Fruit fly (Drosophila melanogaster) whole organism, adult: Measurements from ENCODE around the gene CG17321.

ENCODE experiments used
- CG12768 ChIP-seq: fragments of 200-800 bp; sonication (Bioruptor generic); optimal IDR thresholded peaks from 2 replicates; lab custom pipeline; 2017; ENCODE audit warnings: missing biosample characterization, missing genetic modification characterization, mild to moderate bottlenecking, moderate library complexity, missing genetic modification reagents
- CG1620 ChIP-seq: fragments of 200-800 bp; sonication (Bioruptor generic); optimal IDR thresholded peaks from 2 replicates; lab custom pipeline; 2016; ENCODE audit warnings: missing biosample characterization, missing genetic modification characterization
- CG7101 ChIP-seq: fragments of 200-800 bp; sonication (Bioruptor generic); optimal IDR thresholded peaks from 2 replicates; lab custom pipeline; 2018; ENCODE audit warnings: missing biosample characterization, mild to moderate bottlenecking, missing genetic modification characterization, moderate library complexity
- Crg-1 ChIP-seq: fragments of 200-800 bp; sonication (Bioruptor generic); optimal IDR thresholded peaks from 2 replicates; lab custom pipeline; 2016; ENCODE audit warnings: missing biosample characterization, missing genetic modification characterization
- Mnt ChIP-seq: fragments of 200-800 bp; sonication (Bioruptor generic); optimal IDR thresholded peaks from 2 replicates; lab custom pipeline; 2016; ENCODE audit warnings: missing biosample characterization, mild to moderate bottlenecking, missing genetic modification characterization
- bab1 ChIP-seq: fragments of 200-800 bp; sonication (Bioruptor generic); optimal IDR thresholded peaks from 3 replicates; lab custom pipeline; 2019; ENCODE audit warnings: missing biosample characterization, mild to moderate bottlenecking, missing genetic modification characterization, moderate library complexity
- cnc ChIP-seq, 2 experiments: fragments of >200 bp; optimal IDR thresholded peaks; 2 replicates each; lab custom pipeline; 2017
- kay ChIP-seq: fragments of 200-800 bp; sonication (Bioruptor generic); peaks from one replicate; lab custom pipeline; 2016; ENCODE audit warnings: missing biosample characterization, missing genetic modification characterization, borderline replicate concordance
- pad ChIP-seq: fragments of 200-800 bp; sonication (Bioruptor generic); optimal IDR thresholded peaks from 3 replicates; lab custom pipeline; 2017; ENCODE audit warnings: missing biosample characterization, missing genetic modification characterization, mild to moderate bottlenecking, moderate library complexity, missing genetic modification reagents
- tj ChIP-seq: fragments of 200-800 bp; sonication (Bioruptor generic); optimal IDR thresholded peaks from 3 replicates; lab custom pipeline; 2017; ENCODE audit warnings: missing biosample characterization, mild to moderate bottlenecking, missing genetic modification characterization, moderate library complexity
- toe ChIP-seq: fragments of 200-800 bp; sonication (Bioruptor generic); optimal IDR thresholded peaks from 2 replicates; lab custom pipeline; 2016; ENCODE audit warnings: missing biosample characterization, missing genetic modification characterization

dm6 chr2L:18871822-18872221, 26.8 kb downstream of the CG17321 start:
- TF ChIP-seq kay (GFP tag; lab: Kevin White, UChicago), result no peak
- no peak for TF ChIP-seq CG7101 (tag; lab: Kevin White, UChicago)
- no peak for TF ChIP-seq cnc (optimal IDR thresholded peaks at IDR 0.05; lab: Kevin White, UChicago)
- no peak for TF ChIP-seq Mnt (GFP tag; lab: Kevin White, UChicago)
- TF ChIP-seq CG12768 (GFP tag; lab: Kevin White, UChicago), result no peak
- no peak for TF ChIP-seq tj (GFP tag; lab: Kevin White, UChicago)
- no peak for TF ChIP-seq Crg-1 (GFP tag; lab: Kevin White, UChicago)
- TF ChIP-seq bab1 (GFP tag; lab: Kevin White, UChicago), result no peak
- TF ChIP-seq CG1620, result no peak
- no peak for TF ChIP-seq toe (GFP tag; lab: Kevin White, UChicago)
- TF ChIP-seq pad, result no peak
